Fruit fly (Drosophila melanogaster): Measurements from ENCODE around the gene CG4982.

dm6 chr3L:16270802-16271332, 30.4 kb upstream of the CG4982 start, which contains the start of the genes CG34248 and CG13067:
- no peak for TF ChIP-seq CTCF (optimal IDR thresholded peaks at IDR 0.05)
- TF ChIP-seq CG8478 (optimal IDR thresholded peaks at IDR 0.05), result no peak
